Worm (Caenorhabditis elegans) whole organism, mixed stage, embryonic: ENCODE measurements around the gene cyk-7.

Experiments
- M03D4.4 ChIP-seq: sonication (generic microtip); optimal IDR thresholded peaks from 2 replicates; lab custom pipeline; 2017; ENCODE audit warnings: mild to moderate bottlenecking, missing genetic modification characterization, missing compliant biosample characterization
- bed-3 ChIP-seq: fragments of 200-800 bp; sonication (Bioruptor generic); optimal IDR thresholded peaks from 3 replicates; lab custom pipeline; 2018; ENCODE audit warnings: mild to moderate bottlenecking, missing genetic modification characterization, moderate library complexity, missing compliant biosample characterization
- blmp-1 ChIP-seq: fragments of 150-350 bp; optimal IDR thresholded peaks from 2 replicates; lab custom pipeline; 2014; ENCODE audit warnings: missing biosample characterization, missing genetic modification characterization
- ceh-39 ChIP-seq: fragments of 150-350 bp; optimal IDR thresholded peaks from 2 replicates; lab custom pipeline; 2014; ENCODE audit warnings: missing biosample characterization, missing genetic modification characterization
- ceh-43 ChIP-seq: fragments of 200-800 bp; sonication (Bioruptor generic); optimal IDR thresholded peaks from 2 replicates; lab custom pipeline; 2018; ENCODE audit warnings: mild to moderate bottlenecking, missing genetic modification characterization, moderate library complexity, missing compliant biosample characterization
- ceh-83 ChIP-seq: fragments of 200-800 bp; sonication (Bioruptor generic); optimal IDR thresholded peaks from 2 replicates; lab custom pipeline; 2018; ENCODE audit warnings: mild to moderate bottlenecking, missing genetic modification characterization, missing compliant biosample characterization
- ces-1 ChIP-seq: fragments of 150-350 bp; optimal IDR thresholded peaks from 2 replicates; lab custom pipeline; 2014; ENCODE audit warnings: missing biosample characterization, missing genetic modification reagents, missing genetic modification characterization
- cnd-1 ChIP-seq: fragments of 200-800 bp; sonication (Bioruptor generic); optimal IDR thresholded peaks from 2 replicates; lab custom pipeline; 2018; ENCODE audit warnings: mild to moderate bottlenecking, missing genetic modification characterization, missing compliant biosample characterization
- drap-1 ChIP-seq: fragments of 200-800 bp; sonication (Bioruptor generic); optimal IDR thresholded peaks from 3 replicates; lab custom pipeline; 2018; ENCODE audit warnings: mild to moderate bottlenecking, missing genetic modification characterization, missing compliant biosample characterization
- elt-1 ChIP-seq: sonication (generic microtip); optimal IDR thresholded peaks from 2 replicates; lab custom pipeline; 2017; ENCODE audit warnings: missing genetic modification characterization, mild to moderate bottlenecking, missing compliant biosample characterization, antibody characterized with exemption, moderate library complexity, borderline replicate concordance; ENCODE audit not compliant: insufficient read depth
- flh-1 ChIP-seq: fragments of 200-800 bp; sonication (Bioruptor generic); optimal IDR thresholded peaks from 2 replicates; lab custom pipeline; 2018; ENCODE audit warnings: mild to moderate bottlenecking, missing genetic modification characterization, moderate library complexity, missing compliant biosample characterization
- ham-2 ChIP-seq: fragments of 200-800 bp; sonication (Bioruptor generic); optimal IDR thresholded peaks from 2 replicates; lab custom pipeline; 2018; ENCODE audit warnings: mild to moderate bottlenecking, missing genetic modification characterization, missing compliant biosample characterization
- hlh-1 ChIP-seq: fragments of 150-350 bp; optimal IDR thresholded peaks from 2 replicates; lab custom pipeline; 2014; ENCODE audit warnings: missing biosample characterization, missing genetic modification reagents, missing genetic modification characterization
- lin-13 ChIP-seq: fragments of 150-350 bp; optimal IDR thresholded peaks from 2 replicates; lab custom pipeline; 2014; ENCODE audit warnings: missing biosample characterization, missing genetic modification characterization
- lin-32 ChIP-seq: fragments of 200-800 bp; sonication (Bioruptor generic); optimal IDR thresholded peaks from 2 replicates; lab custom pipeline; 2018; ENCODE audit warnings: mild to moderate bottlenecking, missing genetic modification characterization, missing compliant biosample characterization
- lsy-2 ChIP-seq: fragments of 150-350 bp; optimal IDR thresholded peaks from 2 replicates; lab custom pipeline; 2014; ENCODE audit warnings: missing biosample characterization, missing genetic modification characterization
- mab-5 ChIP-seq: fragments of 150-350 bp; optimal IDR thresholded peaks from 2 replicates; lab custom pipeline; 2014; ENCODE audit warnings: missing biosample characterization, missing genetic modification characterization
- mep-1 ChIP-seq: fragments of 150-350 bp; optimal IDR thresholded peaks from 2 replicates; lab custom pipeline; 2017; ENCODE audit warnings: missing biosample characterization, missing genetic modification reagents, missing genetic modification characterization, inconsistent platforms
- mls-2 ChIP-seq: sonication (generic microtip); optimal IDR thresholded peaks from 2 replicates; lab custom pipeline; 2016; ENCODE audit warnings: mild to moderate bottlenecking, missing genetic modification characterization, moderate library complexity, missing compliant biosample characterization
- nhr-12 ChIP-seq: fragments of 150-350 bp; optimal IDR thresholded peaks from 2 replicates; lab custom pipeline; 2014; ENCODE audit warnings: missing biosample characterization, missing genetic modification characterization
- nhr-2 ChIP-seq: fragments of 150-350 bp; optimal IDR thresholded peaks from 2 replicates; lab custom pipeline; 2014; ENCODE audit warnings: missing biosample characterization, missing genetic modification characterization
- nhr-237 ChIP-seq: fragments of 150-350 bp; optimal IDR thresholded peaks from 2 replicates; lab custom pipeline; 2014; ENCODE audit warnings: missing biosample characterization, missing genetic modification characterization
- nhr-28 ChIP-seq: fragments of 150-350 bp; optimal IDR thresholded peaks from 2 replicates; lab custom pipeline; 2014; ENCODE audit warnings: missing biosample characterization, missing genetic modification characterization
- nhr-76 ChIP-seq: sonication (generic microtip); optimal IDR thresholded peaks from 2 replicates; lab custom pipeline; 2017; ENCODE audit warnings: missing biosample characterization, missing genetic modification characterization
- pha-4 ChIP-seq: fragments of 150-350 bp; optimal IDR thresholded peaks from 2 replicates; lab custom pipeline; 2018; ENCODE audit warnings: missing biosample characterization, missing genetic modification reagents, missing genetic modification characterization
- sem-2 ChIP-seq: fragments of 200-800 bp; sonication (Bioruptor generic); optimal IDR thresholded peaks from 2 replicates; lab custom pipeline; 2018; ENCODE audit warnings: mild to moderate bottlenecking, missing genetic modification characterization, missing compliant biosample characterization
- snpc-4 ChIP-seq: fragments of 150-350 bp; optimal IDR thresholded peaks from 2 replicates; lab custom pipeline; 2014; ENCODE audit warnings: missing biosample characterization, missing genetic modification characterization
- sptf-1 ChIP-seq: sonication (generic microtip); optimal IDR thresholded peaks from 2 replicates; lab custom pipeline; 2017; ENCODE audit warnings: mild to moderate bottlenecking, missing genetic modification characterization, moderate library complexity, missing compliant biosample characterization
- tbx-8 ChIP-seq: fragments of 200-800 bp; sonication (Bioruptor generic); optimal IDR thresholded peaks from 2 replicates; lab custom pipeline; 2018; ENCODE audit warnings: mild to moderate bottlenecking, missing genetic modification characterization, moderate library complexity, missing compliant biosample characterization
- unc-120 ChIP-seq: sonication (generic microtip); optimal IDR thresholded peaks from 2 replicates; lab custom pipeline; 2017; ENCODE audit warnings: missing genetic modification characterization, missing compliant biosample characterization; ENCODE audit not compliant: poor library complexity, severe bottlenecking
- unc-39 ChIP-seq: fragments of 150-350 bp; optimal IDR thresholded peaks from 2 replicates; lab custom pipeline; 2014; ENCODE audit warnings: missing biosample characterization, missing genetic modification characterization
- unc-62 ChIP-seq: fragments of 150-350 bp; optimal IDR thresholded peaks from 2 replicates; lab custom pipeline; 2014; ENCODE audit warnings: missing biosample characterization, missing genetic modification reagents, missing genetic modification characterization
- zip-8 ChIP-seq: fragments of 150-350 bp; optimal IDR thresholded peaks from 2 replicates; lab custom pipeline; 2014; ENCODE audit warnings: missing biosample characterization, missing genetic modification characterization
- ztf-11 ChIP-seq: fragments of 150-350 bp; optimal IDR thresholded peaks from 2 replicates; lab custom pipeline; 2014; ENCODE audit warnings: missing biosample characterization, missing genetic modification characterization

The cyk-7 gene

ce11 chrIII:7768963-7769362, 26.2 kb downstream of the cyk-7 start, which contains the start of gene ZK686.3:
TSS of gene ZK686.3 (minus strand) at chrIII:7769063.
- TF ChIP-seq tbx-8 (GFP tag; lab: Kevin White, UChicago), result no peak
- TF ChIP-seq mab-5 (tag; lab: Kevin White, UChicago), result no peak
- TF ChIP-seq sem-2 (GFP tag; lab: Kevin White, UChicago), result no peak
- no peak for TF ChIP-seq ham-2 (GFP tag; lab: Kevin White, UChicago)
- TF ChIP-seq, all 35 proteins: peak for 0

ce11 chrIII:7767415-7767814, 27.8 kb downstream of the cyk-7 start, which contains the start of gene ZK686.5:
TSS of gene ZK686.5 (minus strand) at chrIII:7767515.
- TF ChIP-seq flh-1 (no peak), elt-1 (no peak), nhr-237 (no peak), mls-2 (tag; lab: Kevin White, UChicago) (no peak), snpc-4 (tag; lab: Kevin White, UChicago) (no peak), lin-32 (GFP tag; lab: Kevin White, UChicago) (no peak)

- TF ChIP-seq ceh-83 (no peak), lin-32 (GFP tag; lab: Kevin White, UChicago) (no peak), mep-1 (peak; percentile 58), mab-5 (tag; lab: Kevin White, UChicago) (peak; percentile 32), sptf-1 (tag; lab: Kevin White, UChicago) (no peak), cnd-1 (tag; lab: Kevin White, UChicago) (no peak), unc-120 (tag; lab: Kevin White, UChicago) (peak; percentile 20), ceh-39 (tag; lab: Kevin White, UChicago) (peak; percentile 35), hlh-1 (no peak), lsy-2 (tag; lab: Kevin White, UChicago) (peak; percentile 64), nhr-28 (no peak), flh-1 (no peak), ces-1 (GFP tag; lab: Kevin White, UChicago) (peak; percentile 81), mls-2 (tag; lab: Kevin White, UChicago) (no peak), unc-39 (no peak), nhr-76 (tag; lab: Kevin White, UChicago) (no peak), nhr-237 (no peak), zip-8 (no peak), elt-1 (no peak), bed-3 (GFP tag; lab: Kevin White, UChicago) (no peak), unc-62 (no peak), ham-2 (GFP tag; lab: Kevin White, UChicago) (no peak), lin-13 (tag; lab: Kevin White, UChicago) (no peak), pha-4 (no peak), tbx-8 (GFP tag; lab: Kevin White, UChicago) (no peak), drap-1 (no peak)
- TF ChIP-seq, all 35 proteins: peak for 6
These were observed 29.2 kb downstream of the cyk-7 start, which contains the start of gene ZK686.2 for ce11 chrIII:7765974-7766373. TSS of gene ZK686.2 (minus strand) at chrIII:7766052.

- no peak for TF ChIP-seq ces-1 (GFP tag; lab: Kevin White, UChicago)
- TF ChIP-seq pha-4, result no peak
- TF ChIP-seq unc-62, result no peak
- TF ChIP-seq lsy-2 (tag; lab: Kevin White, UChicago), result no peak
These were observed 31.7 kb downstream of the cyk-7 start, which contains the start of gene mtx-2 for ce11 chrIII:7763503-7763902. TSS of gene mtx-2 (minus strand) at chrIII:7763603.

- TF ChIP-seq zip-8 (no peak), drap-1 (no peak), unc-120 (tag; lab: Kevin White, UChicago) (no peak), ham-2 (GFP tag; lab: Kevin White, UChicago) (no peak), tbx-8 (GFP tag; lab: Kevin White, UChicago) (no peak), blmp-1 (tag; lab: Kevin White, UChicago) (no peak), mep-1 (no peak), nhr-12 (no peak)
These were observed 33.0 kb downstream of the cyk-7 start for ce11 chrIII:7762250-7762649.

ce11 chrIII:7758562-7758961, 36.6 kb downstream of the cyk-7 start, which contains the start of gene pcp-1:
TSS of gene pcp-1 (plus strand) at chrIII:7758903.
- TF ChIP-seq nhr-2 (tag; lab: Kevin White, UChicago), result no peak
- no peak for TF ChIP-seq sptf-1 (tag; lab: Kevin White, UChicago)
- TF ChIP-seq ces-1 (GFP tag; lab: Kevin White, UChicago), result no peak
- no peak for TF ChIP-seq mls-2 (tag; lab: Kevin White, UChicago)
- no peak for TF ChIP-seq lin-32 (GFP tag; lab: Kevin White, UChicago)
- no peak for TF ChIP-seq nhr-28
- TF ChIP-seq ceh-39 (tag; lab: Kevin White, UChicago), result no peak
- no peak for TF ChIP-seq hlh-1
- no peak for TF ChIP-seq unc-39
- no peak for TF ChIP-seq mab-5 (tag; lab: Kevin White, UChicago)
- TF ChIP-seq pha-4, result no peak
- no peak for TF ChIP-seq tbx-8 (GFP tag; lab: Kevin White, UChicago)
- TF ChIP-seq ceh-43, result no peak
- TF ChIP-seq ztf-11 (tag; lab: Kevin White, UChicago), result no peak
- no peak for TF ChIP-seq lin-13 (tag; lab: Kevin White, UChicago)
- no peak for TF ChIP-seq cnd-1 (tag; lab: Kevin White, UChicago)
- TF ChIP-seq flh-1, result no peak
- no peak for TF ChIP-seq lsy-2 (tag; lab: Kevin White, UChicago)
- TF ChIP-seq M03D4.4, result no peak
